Worm (Caenorhabditis elegans) whole organism, young adult: ENCODE measurements around the gene F55F10.3.

ENCODE experiments used
- B0019.2 ChIP-seq: fragments of 200-800 bp; sonication (Bioruptor generic); conservative IDR thresholded peaks from 2 replicates; pipeline ENCODE4 v1.3.6; 2022; ENCODE audit warnings: missing genetic modification reagents, missing genetic modification characterization, missing compliant biosample characterization
- B0035.1 ChIP-seq: sonication (generic microtip); optimal IDR thresholded peaks from 2 replicates; lab custom pipeline; 2016; ENCODE audit warnings: missing genetic modification characterization, mild to moderate bottlenecking, missing compliant biosample characterization, missing genotype, missing genetic modification reagents
- B0261.1 ChIP-seq: sonication (generic microtip); optimal IDR thresholded peaks from 2 replicates; lab custom pipeline; 2016; ENCODE audit warnings: mild to moderate bottlenecking, missing genetic modification characterization, moderate library complexity, missing compliant biosample characterization
- C06A6.2 ChIP-seq: fragments of 200-800 bp; sonication (Bioruptor generic); conservative IDR thresholded peaks from 2 replicates; pipeline ENCODE4 v1.3.6; 2022; ENCODE audit warnings: missing genetic modification characterization, missing compliant biosample characterization
- D2030.7 ChIP-seq: fragments of 200-800 bp; sonication (Bioruptor generic); IDR thresholded peaks from 2 replicates; pipeline ENCODE4 v1.3.6; 2022; ENCODE audit warnings: missing genetic modification reagents, missing genetic modification characterization, missing compliant biosample characterization
- F52B5.7 ChIP-seq: sonication (generic microtip); optimal IDR thresholded peaks from 2 replicates; lab custom pipeline; 2016; ENCODE audit warnings: mild to moderate bottlenecking, missing genetic modification characterization, missing compliant biosample characterization
- F57A8.1 ChIP-seq: fragments of 200-800 bp; sonication (Bioruptor generic); optimal IDR thresholded peaks from 2 replicates; lab custom pipeline; 2018; ENCODE audit warnings: mild to moderate bottlenecking, missing genetic modification characterization, moderate library complexity, missing compliant biosample characterization
- K12H6.12 ChIP-seq: fragments of 200-800 bp; sonication (Bioruptor generic); optimal IDR thresholded peaks from 2 replicates; lab custom pipeline; 2018; ENCODE audit warnings: mild to moderate bottlenecking, missing genetic modification characterization, missing compliant biosample characterization
- Y53G8AR.9 ChIP-seq: fragments of 200-800 bp; sonication (Bioruptor generic); conservative IDR thresholded peaks from 2 replicates; pipeline ENCODE4 v1.3.6; 2022; ENCODE audit warnings: missing genetic modification reagents, missing genetic modification characterization, missing compliant biosample characterization
- ZK185.1 ChIP-seq: sonication (generic microtip); optimal IDR thresholded peaks from 2 replicates; lab custom pipeline; 2016; ENCODE audit warnings: mild to moderate bottlenecking, missing genetic modification characterization, missing compliant biosample characterization; ENCODE audit not compliant: poor library complexity, severe bottlenecking
- akir-1 ChIP-seq: fragments of 200-800 bp; sonication (Bioruptor generic); optimal IDR thresholded peaks from 2 replicates; lab custom pipeline; 2018; ENCODE audit warnings: mild to moderate bottlenecking, missing genetic modification characterization, moderate library complexity, missing compliant biosample characterization
- ama-1 ChIP-seq, 3 experiments: fragments of 150-350 bp in 1 of 3; sonication (generic microtip) in 2 of 3; optimal IDR thresholded peaks; 2 replicates each; lab custom pipeline; 2014 to 2018; ENCODE audit warnings: missing biosample characterization in 2 of 3, missing genetic modification characterization in 2 of 3, missing genetic modification reagents in 2 of 3
- aptf-2 ChIP-seq: fragments of 200-800 bp; sonication (Bioruptor generic); conservative IDR thresholded peaks from 2 replicates; pipeline ENCODE4 v1.3.6; 2022; ENCODE audit warnings: missing genetic modification reagents, missing genetic modification characterization, missing compliant biosample characterization
- attf-3 ChIP-seq: fragments of 200-800 bp; sonication (Bioruptor generic); conservative IDR thresholded peaks from 2 replicates; pipeline ENCODE4 v1.3.6; 2022; ENCODE audit warnings: missing genetic modification reagents, missing genetic modification characterization, missing compliant biosample characterization
- bed-1 ChIP-seq: fragments of 200-800 bp; sonication (Bioruptor generic); IDR thresholded peaks from 2 replicates; pipeline ENCODE4 v1.3.6; 2022; ENCODE audit warnings: missing genetic modification reagents, missing genetic modification characterization, missing compliant biosample characterization
- ccch-3 ChIP-seq: fragments of 200-800 bp; sonication (Bioruptor generic); optimal IDR thresholded peaks from 2 replicates; lab custom pipeline; 2018; ENCODE audit warnings: mild to moderate bottlenecking, missing genetic modification characterization, missing compliant biosample characterization
- ceh-100 ChIP-seq: fragments of 200-800 bp; sonication (Bioruptor generic); IDR thresholded peaks from 2 replicates; pipeline ENCODE4 v1.3.6; 2022; ENCODE audit warnings: missing genetic modification reagents, missing genetic modification characterization, missing compliant biosample characterization
- ceh-58 ChIP-seq: fragments of 200-800 bp; sonication (Bioruptor generic); IDR thresholded peaks from 2 replicates; pipeline ENCODE4 v1.3.6; 2022; ENCODE audit warnings: missing genetic modification characterization, missing compliant biosample characterization
- ceh-91 ChIP-seq: fragments of 200-800 bp; sonication (Bioruptor generic); IDR thresholded peaks from 2 replicates; pipeline ENCODE4 v1.3.6; 2022; ENCODE audit warnings: missing genetic modification reagents, missing genetic modification characterization, missing compliant biosample characterization
- dox-1 ChIP-seq: fragments of 200-800 bp; sonication (Bioruptor generic); IDR thresholded peaks from 2 replicates; pipeline ENCODE4 v1.3.6; 2022; ENCODE audit warnings: missing genetic modification reagents, missing genetic modification characterization, missing compliant biosample characterization
- egl-44 ChIP-seq: fragments of 200-800 bp; sonication (Bioruptor generic); IDR thresholded peaks from 2 replicates; pipeline ENCODE4 v1.3.6; 2022; ENCODE audit warnings: missing genetic modification reagents, missing genetic modification characterization, missing compliant biosample characterization
- ekl-4 ChIP-seq: fragments of 200-800 bp; sonication (Bioruptor generic); IDR thresholded peaks from 2 replicates; pipeline ENCODE4 v1.3.6; 2022; ENCODE audit warnings: missing genetic modification reagents, missing genetic modification characterization, missing compliant biosample characterization
- ets-4 ChIP-seq: fragments of 200-800 bp; sonication (Bioruptor generic); optimal IDR thresholded peaks from 2 replicates; lab custom pipeline; 2018; ENCODE audit warnings: mild to moderate bottlenecking, missing genetic modification characterization, missing compliant biosample characterization
- fkh-3 ChIP-seq: sonication (generic microtip); optimal IDR thresholded peaks from 2 replicates; lab custom pipeline; 2016; ENCODE audit warnings: mild to moderate bottlenecking, missing genetic modification characterization, missing compliant biosample characterization
- gei-17 ChIP-seq: fragments of 200-800 bp; sonication (Bioruptor generic); optimal IDR thresholded peaks from 2 replicates; lab custom pipeline; 2018; ENCODE audit warnings: mild to moderate bottlenecking, missing genetic modification characterization, missing compliant biosample characterization
- hmg-1.2 ChIP-seq: fragments of 200-800 bp; sonication (Bioruptor generic); IDR thresholded peaks from 2 replicates; pipeline ENCODE4 v1.3.6; 2022; ENCODE audit warnings: missing genetic modification reagents, missing genetic modification characterization, missing compliant biosample characterization
- hmg-20 ChIP-seq: fragments of 200-800 bp; sonication (Bioruptor generic); IDR thresholded peaks from 2 replicates; pipeline ENCODE4 v1.3.6; 2022; ENCODE audit warnings: missing genetic modification reagents, missing genetic modification characterization, missing compliant biosample characterization
- hrde-1 ChIP-seq: sonication (generic microtip); optimal IDR thresholded peaks from 2 replicates; lab custom pipeline; 2016; ENCODE audit warnings: missing genetic modification characterization, mild to moderate bottlenecking, missing compliant biosample characterization, moderate library complexity, missing genotype, missing genetic modification reagents, borderline replicate concordance
- lin-40 ChIP-seq: sonication (generic microtip); optimal IDR thresholded peaks from 2 replicates; lab custom pipeline; 2016; ENCODE audit warnings: missing genetic modification characterization, mild to moderate bottlenecking, missing compliant biosample characterization, missing genotype, missing genetic modification reagents
- lsl-1 ChIP-seq: fragments of 200-800 bp; sonication (Bioruptor generic); optimal IDR thresholded peaks from 2 replicates; lab custom pipeline; 2018; ENCODE audit warnings: mild to moderate bottlenecking, missing genetic modification characterization, moderate library complexity, missing compliant biosample characterization
- lsy-27 ChIP-seq: sonication (generic microtip); optimal IDR thresholded peaks from 2 replicates; lab custom pipeline; 2017; ENCODE audit warnings: missing genetic modification characterization, mild to moderate bottlenecking, missing compliant biosample characterization, antibody characterized with exemption, missing genotype, borderline replicate concordance; ENCODE audit not compliant: insufficient read depth
- mcd-1 ChIP-seq: fragments of 200-800 bp; sonication (Bioruptor generic); IDR thresholded peaks from 2 replicates; pipeline ENCODE4 v1.3.6; 2022; ENCODE audit warnings: missing genetic modification reagents, missing genetic modification characterization, missing compliant biosample characterization
- nhr-179 ChIP-seq: sonication (generic microtip); optimal IDR thresholded peaks from 2 replicates; lab custom pipeline; 2016; ENCODE audit warnings: mild to moderate bottlenecking, missing genetic modification characterization, missing compliant biosample characterization
- nhr-27 ChIP-seq: fragments of 200-800 bp; sonication (Bioruptor generic); optimal IDR thresholded peaks from 2 replicates; lab custom pipeline; 2018; ENCODE audit warnings: mild to moderate bottlenecking, missing genetic modification characterization, moderate library complexity, missing compliant biosample characterization
- nhr-80 ChIP-seq: sonication (generic microtip); optimal IDR thresholded peaks from 2 replicates; lab custom pipeline; 2016; ENCODE audit warnings: missing genetic modification characterization, missing compliant biosample characterization
- pbrm-1 ChIP-seq: fragments of 200-800 bp; sonication (Bioruptor generic); IDR thresholded peaks from 2 replicates; pipeline ENCODE4 v1.3.6; 2022; ENCODE audit warnings: missing genetic modification reagents, missing genetic modification characterization, missing compliant biosample characterization
- rcor-1 ChIP-seq: fragments of 200-800 bp; sonication (Bioruptor generic); IDR thresholded peaks from 2 replicates; pipeline ENCODE4 v1.3.6; 2022; ENCODE audit warnings: missing genetic modification reagents, missing genetic modification characterization, missing compliant biosample characterization
- rpc-1 ChIP-seq, 2 experiments: fragments of 150-350 bp in 1 of 2; sonication (generic microtip) in 1 of 2; optimal IDR thresholded peaks; 2 replicates each; lab custom pipeline; 2014 to 2018; ENCODE audit warnings: missing biosample characterization in 1 of 2, missing genetic modification characterization in 1 of 2, missing genetic modification reagents in 1 of 2, missing genotype in 1 of 2
- snpc-1.1 ChIP-seq: sonication (generic microtip); optimal IDR thresholded peaks from 2 replicates; lab custom pipeline; 2017; ENCODE audit warnings: missing genetic modification characterization, mild to moderate bottlenecking, missing compliant biosample characterization, antibody characterized with exemption, moderate library complexity, missing genotype, missing genetic modification reagents; ENCODE audit not compliant: insufficient read depth
- snpc-4 ChIP-seq, 5 experiments: fragments of 150-350 bp in 1 of 5; sonication (generic microtip) in 4 of 5; optimal IDR thresholded peaks; 2 replicates each; lab custom pipeline; 2014 to 2018; ENCODE audit warnings: missing genetic modification characterization in 5 of 5, missing biosample characterization in 3 of 5, antibody characterized with exemption in 2 of 5, mild to moderate bottlenecking in 2 of 5, missing compliant biosample characterization in 2 of 5, missing genotype in 2 of 5, moderate library complexity in 2 of 5, missing genetic modification reagents in 1 of 5
- tbp1 ChIP-seq: fragments of 200-800 bp; sonication (Bioruptor generic); optimal IDR thresholded peaks from 2 replicates; lab custom pipeline; 2018; ENCODE audit warnings: mild to moderate bottlenecking, missing genetic modification characterization, missing compliant biosample characterization
- tlf-1 ChIP-seq: fragments of 200-800 bp; sonication (Bioruptor generic); optimal IDR thresholded peaks from 2 replicates; lab custom pipeline; 2018; ENCODE audit warnings: mild to moderate bottlenecking, missing genetic modification characterization, missing compliant biosample characterization
- unc-62 ChIP-seq: fragments of 150-350 bp; optimal IDR thresholded peaks from 2 replicates; lab custom pipeline; 2014; ENCODE audit warnings: missing biosample characterization, missing genetic modification reagents, missing genetic modification characterization
- xnd-1 ChIP-seq: sonication (generic microtip); optimal IDR thresholded peaks from 2 replicates; lab custom pipeline; 2016; ENCODE audit warnings: missing genotype, missing genetic modification reagents, missing genetic modification characterization, missing compliant biosample characterization
- zfh-2 ChIP-seq: fragments of 200-800 bp; sonication (Bioruptor generic); conservative IDR thresholded peaks from 2 replicates; pipeline ENCODE4 v1.3.6; 2022; ENCODE audit warnings: missing genetic modification reagents, missing genetic modification characterization, missing compliant biosample characterization
- ztf-18 ChIP-seq: sonication (generic microtip); optimal IDR thresholded peaks from 2 replicates; lab custom pipeline; 2016; ENCODE audit warnings: missing genotype, mild to moderate bottlenecking, missing genetic modification characterization, missing compliant biosample characterization
- ztf-25 ChIP-seq: fragments of 200-800 bp; sonication (Bioruptor generic); IDR thresholded peaks from 2 replicates; pipeline ENCODE4 v1.3.6; 2022; ENCODE audit warnings: missing genetic modification reagents, missing genetic modification characterization, missing compliant biosample characterization

F55F10.3 gene

DNA sequence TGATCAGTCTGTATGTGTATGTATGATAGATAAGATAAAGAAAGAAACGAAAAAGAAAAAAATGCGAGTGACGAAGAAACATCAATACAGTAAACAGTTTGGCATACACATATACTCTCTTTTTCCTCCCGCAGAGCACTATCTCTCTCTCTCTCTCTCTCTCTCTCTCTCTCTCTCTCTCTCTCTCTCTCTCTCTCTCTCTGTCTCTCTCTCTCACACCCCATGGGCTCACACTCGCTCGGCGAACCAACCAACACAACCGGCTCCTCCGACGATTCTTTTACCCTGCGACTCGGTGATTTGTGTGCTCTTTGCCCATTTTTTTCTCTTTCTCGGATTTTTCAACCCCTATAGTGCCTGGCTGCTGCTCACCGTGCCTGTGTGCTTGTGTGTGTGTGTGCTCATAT, 47.3 kb downstream of the F55F10.3 start (continued):
- TF ChIP-seq snpc-1.1 (tag; lab: Kevin White, UChicago) (no peak), ceh-91 (no peak), ZK185.1 (tag; lab: Kevin White, UChicago) (peak; percentile 61), C06A6.2 (GFP tag; lab: Robert Waterston, UW) (no peak), ets-4 (GFP tag; lab: Kevin White, UChicago) (peak; percentile 6), Y53G8AR.9 (no peak), D2030.7 (GFP tag; lab: Robert Waterston, UW) (no peak), lin-40 (tag; lab: Kevin White, UChicago) (no peak), nhr-80 (tag; lab: Kevin White, UChicago) (peak; percentile 60), dox-1 (peak; percentile 76), B0019.2 (GFP tag; lab: Robert Waterston, UW) (no peak), rcor-1 (no peak), B0261.1 (tag; lab: Kevin White, UChicago) (no peak), ekl-4 (GFP tag; lab: Robert Waterston, UW) (no peak), mcd-1 (peak; percentile 69), F57A8.1 (no peak), hrde-1 (tag; lab: Kevin White, UChicago) (no peak), tbp1 (GFP tag; lab: Kevin White, UChicago) (peak; percentile 34), B0035.1 (no peak), lsl-1 (GFP tag; lab: Kevin White, UChicago) (no peak), gei-17 (GFP tag; lab: Kevin White, UChicago) (no peak), lsy-27 (tag; lab: Kevin White, UChicago) (no peak), hmg-20 (GFP tag; lab: Robert Waterston, UW) (no peak), ama-1 (optimal IDR thresholded peaks at IDR 0.05; lab: Kevin White, UChicago) (no peak), ama-1 (GFP tag; optimal IDR thresholded peaks at IDR 0.05; lab: Kevin White, UChicago) (no peak), zfh-2 (GFP tag; lab: Robert Waterston, UW) (peak; percentile 93), unc-62 (GFP tag; lab: Kevin White, UChicago) (no peak), ceh-100 (GFP tag; lab: Robert Waterston, UW) (no peak), akir-1 (GFP tag; lab: Kevin White, UChicago) (no peak), bed-1 (GFP tag; lab: Robert Waterston, UW) (no peak), fkh-3 (no peak), xnd-1 (tag; lab: Kevin White, UChicago) (no peak), egl-44 (GFP tag; lab: Robert Waterston, UW) (no peak), attf-3 (GFP tag; lab: Robert Waterston, UW) (no peak), snpc-4 (GFP tag; optimal IDR thresholded peaks at IDR 0.05; lab: Kevin White, UChicago) (no peak), snpc-4 (tag; optimal IDR thresholded peaks at IDR 0.05; lab: Kevin White, UChicago) (no peak), nhr-179 (tag; lab: Kevin White, UChicago) (no peak), ztf-25 (GFP tag; lab: Robert Waterston, UW) (no peak), rpc-1 (optimal IDR thresholded peaks at IDR 0.05; lab: Kevin White, UChicago) (no peak), rpc-1 (tag; optimal IDR thresholded peaks at IDR 0.05; lab: Kevin White, UChicago) (no peak), ccch-3 (GFP tag; lab: Kevin White, UChicago) (no peak), tlf-1 (GFP tag; lab: Kevin White, UChicago) (no peak), ceh-58 (no peak), nhr-27 (tag; lab: Kevin White, UChicago) (no peak), aptf-2 (no peak), hmg-1.2 (GFP tag; lab: Robert Waterston, UW) (peak; percentile 63), pbrm-1 (GFP tag; lab: Robert Waterston, UW) (no peak), ztf-18 (tag; lab: Kevin White, UChicago) (no peak), K12H6.12 (tag; lab: Kevin White, UChicago) (peak; percentile 11), F52B5.7 (tag; lab: Kevin White, UChicago) (no peak)
